Fruit fly (Drosophila melanogaster) whole organism, embryonic: ENCODE measurements around the gene CG2747.

Experiments used
- B-H1 ChIP-seq: fragments of 200-800 bp; sonication (Bioruptor generic); IDR thresholded peaks from 3 replicates; pipeline ENCODE4 v1.3.6; 2022; ENCODE audit warnings: missing biosample characterization, missing genetic modification characterization
- CG10543 ChIP-seq: fragments of 200-800 bp; sonication (Bioruptor generic); optimal IDR thresholded peaks from 3 replicates; lab custom pipeline; 2017; ENCODE audit warnings: missing biosample characterization, mild to moderate bottlenecking, missing genetic modification characterization, moderate library complexity
- CG12219 ChIP-seq: fragments of 200-800 bp; sonication (Bioruptor generic); optimal IDR thresholded peaks from 3 replicates; lab custom pipeline; 2018; ENCODE audit warnings: missing biosample characterization, mild to moderate bottlenecking, missing genetic modification characterization
- CG13894 ChIP-seq: fragments of 200-800 bp; sonication (Bioruptor generic); optimal IDR thresholded peaks from 3 replicates; lab custom pipeline; 2018; ENCODE audit warnings: missing biosample characterization, mild to moderate bottlenecking, missing genetic modification characterization, moderate library complexity
- CG14014 ChIP-seq: fragments of 200-800 bp; sonication (Bioruptor generic); IDR thresholded peaks from 2 replicates; pipeline ENCODE4 v1.3.6; 2022; ENCODE audit warnings: missing biosample characterization, missing genetic modification characterization
- CG14050 ChIP-seq: fragments of 200-800 bp; sonication (Bioruptor generic); IDR thresholded peaks from 3 replicates; pipeline ENCODE4 v1.3.6; 2022; ENCODE audit warnings: missing biosample characterization, missing genetic modification characterization
- CG14667 ChIP-seq: fragments of 200-800 bp; sonication (Bioruptor generic); IDR thresholded peaks from 2 replicates; pipeline ENCODE4 v1.3.6; 2022; ENCODE audit warnings: missing biosample characterization, missing genetic modification characterization
- CG17328 ChIP-seq: fragments of 200-800 bp; sonication (Bioruptor generic); IDR thresholded peaks from 2 replicates; pipeline ENCODE4 v1.3.6; 2022; ENCODE audit warnings: missing biosample characterization, missing genetic modification characterization
- CG18476 ChIP-seq: fragments of 200-800 bp; sonication (Bioruptor generic); optimal IDR thresholded peaks from 2 replicates; lab custom pipeline; 2016; ENCODE audit warnings: missing biosample characterization, mild to moderate bottlenecking, missing genetic modification characterization
- CG2116 ChIP-seq: fragments of 200-800 bp; sonication (Bioruptor generic); optimal IDR thresholded peaks from 3 replicates; lab custom pipeline; 2018; ENCODE audit warnings: missing biosample characterization, mild to moderate bottlenecking, missing genetic modification characterization
- CG31365 ChIP-seq: fragments of 200-800 bp; sonication (Bioruptor generic); optimal IDR thresholded peaks from 2 replicates; lab custom pipeline; 2018; ENCODE audit warnings: missing biosample characterization, mild to moderate bottlenecking, missing genetic modification characterization
- CG32772 ChIP-seq: fragments of 200-800 bp; sonication (Bioruptor generic); IDR thresholded peaks from 2 replicates; pipeline ENCODE4 v1.3.6; 2022; ENCODE audit warnings: missing biosample characterization, missing genetic modification characterization
- CG3995 ChIP-seq: fragments of 200-800 bp; sonication (Bioruptor generic); optimal IDR thresholded peaks from 3 replicates; lab custom pipeline; 2016; ENCODE audit warnings: missing biosample characterization, missing genetic modification characterization
- CG7271 ChIP-seq: fragments of 200-800 bp; sonication (Bioruptor generic); optimal IDR thresholded peaks from 2 replicates; lab custom pipeline; 2018; ENCODE audit warnings: missing biosample characterization, mild to moderate bottlenecking, missing genetic modification characterization, moderate library complexity
- CG9437 ChIP-seq: fragments of 200-800 bp; sonication (Bioruptor generic); optimal IDR thresholded peaks from 2 replicates; lab custom pipeline; 2018; ENCODE audit warnings: missing biosample characterization, mild to moderate bottlenecking, missing genetic modification characterization
- CTCF ChIP-seq: fragments of 200-800 bp; sonication (Bioruptor generic); optimal IDR thresholded peaks from 2 replicates; lab custom pipeline; 2017; ENCODE audit warnings: missing biosample characterization, mild to moderate bottlenecking, missing genetic modification characterization, moderate library complexity
- Dp ChIP-seq: fragments of 200-800 bp; sonication (Bioruptor generic); optimal IDR thresholded peaks from 2 replicates; lab custom pipeline; 2018; ENCODE audit warnings: missing biosample characterization, mild to moderate bottlenecking, missing genetic modification characterization, moderate library complexity
- E2f1 ChIP-seq: fragments of 200-800 bp; sonication (Bioruptor generic); IDR thresholded peaks from 2 replicates; pipeline ENCODE4 v1.3.6; 2022; ENCODE audit warnings: missing biosample characterization, missing genetic modification characterization
- Hsf ChIP-seq: fragments of 200-800 bp; sonication (Bioruptor generic); optimal IDR thresholded peaks from 3 replicates; lab custom pipeline; 2016; ENCODE audit warnings: missing biosample characterization, missing genetic modification characterization
- Jarid2 ChIP-seq: fragments of 200-800 bp; sonication (Bioruptor generic); optimal IDR thresholded peaks from 3 replicates; lab custom pipeline; 2017; ENCODE audit warnings: mild to moderate bottlenecking, missing biosample characterization, missing genetic modification reagents, missing genetic modification characterization
- Mrtf ChIP-seq: fragments of 200-800 bp; sonication (Bioruptor generic); IDR thresholded peaks from 3 replicates; pipeline ENCODE4 v1.3.6; 2022; ENCODE audit warnings: missing biosample characterization, missing genetic modification characterization
- NC2α ChIP-seq: fragments of 200-800 bp; sonication (Bioruptor generic); optimal IDR thresholded peaks from 2 replicates; lab custom pipeline; 2016; ENCODE audit warnings: missing biosample characterization, missing genetic modification characterization
- Spps ChIP-seq: fragments of 200-800 bp; sonication (Bioruptor generic); optimal IDR thresholded peaks from 2 replicates; lab custom pipeline; 2018; ENCODE audit warnings: missing biosample characterization, mild to moderate bottlenecking, missing genetic modification characterization
- Trl ChIP-seq, 3 experiments: fragments of >200 bp in 2 of 3; fragments of 200-800 bp in 1 of 3; sonication (Bioruptor generic) in 1 of 3; optimal IDR thresholded peaks; 2 replicates in 1 of 3; 3 replicates in 2 of 3; lab custom pipeline; 2016 to 2017; ENCODE audit warnings: missing biosample characterization in 1 of 3, missing genetic modification characterization in 1 of 3
- Vsx1 ChIP-seq: fragments of 200-800 bp; sonication (Bioruptor generic); optimal IDR thresholded peaks from 2 replicates; lab custom pipeline; 2017; ENCODE audit warnings: missing biosample characterization, mild to moderate bottlenecking, missing genetic modification characterization, missing genetic modification reagents
- Xrp1 ChIP-seq: fragments of 200-800 bp; sonication (Bioruptor generic); IDR thresholded peaks from 2 replicates; pipeline ENCODE4 v1.3.6; 2022; ENCODE audit warnings: missing biosample characterization, missing genetic modification characterization
- ara ChIP-seq: fragments of 200-800 bp; sonication (Bioruptor generic); IDR thresholded peaks from 2 replicates; pipeline ENCODE4 v1.3.6; 2022; ENCODE audit warnings: missing biosample characterization, missing genetic modification characterization
- az2 ChIP-seq: fragments of 200-800 bp; sonication (Bioruptor generic); optimal IDR thresholded peaks from 3 replicates; lab custom pipeline; 2016; ENCODE audit warnings: missing biosample characterization, missing genetic modification characterization
- bsh ChIP-seq, 2 experiments: fragments of 200-800 bp; sonication (Bioruptor generic); optimal IDR thresholded peaks; 2 replicates each; lab custom pipeline; 2017 to 2018; ENCODE audit warnings: mild to moderate bottlenecking in 2 of 2, missing biosample characterization in 2 of 2, missing genetic modification characterization in 2 of 2, moderate library complexity in 1 of 2
- chinmo ChIP-seq: fragments of 200-800 bp; sonication (Bioruptor generic); IDR thresholded peaks from 4 replicates; pipeline ENCODE4 v1.3.6; 2022; ENCODE audit warnings: missing biosample characterization, missing genetic modification characterization; ENCODE audit not compliant: partially characterized antibody
- dan ChIP-seq: fragments of 200-800 bp; sonication (Bioruptor generic); IDR thresholded peaks from 2 replicates; pipeline ENCODE4 v1.3.6; 2022; ENCODE audit warnings: missing biosample characterization, missing genetic modification characterization
- danr ChIP-seq: fragments of 200-800 bp; sonication (Bioruptor generic); IDR thresholded peaks from 2 replicates; pipeline ENCODE4 v1.3.6; 2022; ENCODE audit warnings: missing biosample characterization, missing genetic modification characterization
- dimm ChIP-seq: fragments of 200-800 bp; sonication (Bioruptor generic); IDR thresholded peaks from 2 replicates; pipeline ENCODE4 v1.3.6; 2022; ENCODE audit warnings: missing biosample characterization, missing genetic modification characterization
- disco-r ChIP-seq: fragments of 200-800 bp; sonication (Bioruptor generic); optimal IDR thresholded peaks from 2 replicates; lab custom pipeline; 2016; ENCODE audit warnings: missing biosample characterization, missing genetic modification characterization
- dmrt99B ChIP-seq: fragments of 200-800 bp; sonication (Bioruptor generic); optimal IDR thresholded peaks from 2 replicates; lab custom pipeline; 2018; ENCODE audit warnings: missing biosample characterization, mild to moderate bottlenecking, missing genetic modification characterization, moderate library complexity
- esg ChIP-seq: fragments of 200-800 bp; sonication (Bioruptor generic); conservative IDR thresholded peaks from 2 replicates; pipeline ENCODE4 v1.3.6; 2022; ENCODE audit warnings: missing biosample characterization, missing genetic modification characterization
- gem ChIP-seq: fragments of 200-800 bp; sonication (Bioruptor generic); optimal IDR thresholded peaks from 2 replicates; lab custom pipeline; 2019; ENCODE audit warnings: missing biosample characterization, mild to moderate bottlenecking, missing genetic modification characterization, moderate library complexity
- gsb ChIP-seq: fragments of 200-800 bp; sonication (Bioruptor generic); IDR thresholded peaks from 2 replicates; pipeline ENCODE4 v1.3.6; 2022; ENCODE audit warnings: missing biosample characterization, missing genetic modification characterization
- gsb-n ChIP-seq: fragments of 200-800 bp; sonication (Bioruptor generic); optimal IDR thresholded peaks from 3 replicates; lab custom pipeline; 2018; ENCODE audit warnings: missing biosample characterization, mild to moderate bottlenecking, missing genetic modification characterization
- her ChIP-seq: fragments of 200-800 bp; sonication (Bioruptor generic); optimal IDR thresholded peaks from 2 replicates; lab custom pipeline; 2016; ENCODE audit warnings: missing biosample characterization, missing genetic modification characterization
- inv ChIP-seq: fragments of 200-800 bp; sonication (Bioruptor generic); IDR thresholded peaks from 2 replicates; pipeline ENCODE4 v1.3.6; 2022; ENCODE audit warnings: missing biosample characterization, missing genetic modification characterization; ENCODE audit not compliant: partially characterized antibody
- kni ChIP-seq: fragments of 200-800 bp; sonication (Bioruptor generic); optimal IDR thresholded peaks from 3 replicates; lab custom pipeline; 2017; ENCODE audit warnings: mild to moderate bottlenecking, missing biosample characterization, missing genetic modification reagents, missing genetic modification characterization
- nmo ChIP-seq: fragments of 200-800 bp; sonication (Bioruptor generic); optimal IDR thresholded peaks from 2 replicates; lab custom pipeline; 2018; ENCODE audit warnings: missing biosample characterization, mild to moderate bottlenecking, missing genetic modification characterization, moderate library complexity
- org-1 ChIP-seq: fragments of 200-800 bp; sonication (Bioruptor generic); optimal IDR thresholded peaks from 2 replicates; lab custom pipeline; 2017; ENCODE audit warnings: missing biosample characterization, missing genetic modification characterization
- ranshi ChIP-seq: fragments of 200-800 bp; sonication (Bioruptor generic); IDR thresholded peaks from 2 replicates; pipeline ENCODE4 v1.3.6; 2022; ENCODE audit warnings: missing biosample characterization, missing genetic modification characterization
- repo ChIP-seq: fragments of 200-800 bp; sonication (Bioruptor generic); optimal IDR thresholded peaks from 2 replicates; lab custom pipeline; 2016; ENCODE audit warnings: missing biosample characterization, missing genetic modification characterization
- sc ChIP-seq, 3 experiments: fragments of >200 bp in 2 of 3; fragments of 200-800 bp in 1 of 3; sonication (Bioruptor generic) in 1 of 3; optimal IDR thresholded peaks; 2 replicates in 2 of 3; 3 replicates in 1 of 3; lab custom pipeline; 2017; ENCODE audit warnings: mild to moderate bottlenecking in 1 of 3, missing biosample characterization in 1 of 3, missing genetic modification characterization in 1 of 3, missing genetic modification reagents in 1 of 3
- sob ChIP-seq: fragments of 200-800 bp; sonication (Bioruptor generic); IDR thresholded peaks from 2 replicates; pipeline ENCODE4 v1.3.6; 2022; ENCODE audit warnings: missing biosample characterization, missing genetic modification characterization
- sqz ChIP-seq: fragments of 200-800 bp; sonication (Bioruptor generic); optimal IDR thresholded peaks from 3 replicates; lab custom pipeline; 2018; ENCODE audit warnings: missing biosample characterization, mild to moderate bottlenecking, missing genetic modification characterization
- sug ChIP-seq: fragments of 200-800 bp; optimal IDR thresholded peaks from 2 replicates; lab custom pipeline; 2019; ENCODE audit warnings: missing biosample characterization, mild to moderate bottlenecking, missing genetic modification characterization, moderate library complexity
- usp ChIP-seq: fragments of >200 bp; optimal IDR thresholded peaks from 2 replicates; lab custom pipeline; 2017; ENCODE audit warnings: missing biosample characterization, missing genetic modification characterization

The CG2747 gene

dm6 chr3R:8037896-8038295, 7.3 kb upstream of the CG2747 start (continued):
- peak; percentile 41 for TF ChIP-seq dmrt99B
- no peak for TF ChIP-seq CG14050 (GFP tag; lab: Robert Waterston, UW)
- TF ChIP-seq repo (GFP tag; lab: Kevin White, UChicago): no peak
- peak; percentile 11 for TF ChIP-seq az2 (GFP tag; lab: Kevin White, UChicago)
- no peak for TF ChIP-seq her (GFP tag; lab: Kevin White, UChicago)
- TF ChIP-seq gsb (GFP tag; lab: Robert Waterston, UW): no peak
- TF ChIP-seq CG18476: no peak
- no peak for TF ChIP-seq Hsf
- no peak for TF ChIP-seq CG13894 (tag; lab: Kevin White, UChicago)
- no peak for TF ChIP-seq CG10543 (GFP tag; lab: Kevin White, UChicago)
- peak; percentile 43 for TF ChIP-seq ara (GFP tag; lab: Robert Waterston, UW)
- TF ChIP-seq NC2α (GFP tag; lab: Kevin White, UChicago): no peak
- no peak for TF ChIP-seq sug
- no peak for TF ChIP-seq dimm (GFP tag; lab: Robert Waterston, UW)
- TF ChIP-seq danr (GFP tag; lab: Robert Waterston, UW): no peak
- no peak for TF ChIP-seq dan (GFP tag; lab: Robert Waterston, UW)
- TF ChIP-seq disco-r (GFP tag; lab: Kevin White, UChicago): no peak
- no peak for TF ChIP-seq CG7271
- peak; percentile 7; the same call in 1 of the 2 replicates for TF ChIP-seq E2f1 (GFP tag; lab: Robert Waterston, UW)
- TF ChIP-seq Dp: no peak
- no peak for TF ChIP-seq CG31365 (tag; lab: Kevin White, UChicago)
- TF ChIP-seq Xrp1 (GFP tag; lab: Robert Waterston, UW): peak; percentile 47; the same call in 1 of the 2 replicates
- no peak for TF ChIP-seq CTCF
- TF ChIP-seq CG17328 (GFP tag; lab: Robert Waterston, UW): peak; percentile 27; the same call in 1 of the 2 replicates
- no peak for TF ChIP-seq chinmo
- TF ChIP-seq Mrtf (GFP tag; lab: Robert Waterston, UW): no peak
- TF ChIP-seq CG14667 (GFP tag; lab: Robert Waterston, UW): no peak
- TF ChIP-seq nmo (GFP tag; lab: Kevin White, UChicago): peak; percentile 4
- TF ChIP-seq CG2116 (GFP tag; lab: Kevin White, UChicago): no peak
- TF ChIP-seq gem (tag; lab: Kevin White, UChicago): peak; percentile 32
- TF ChIP-seq Vsx1 (GFP tag; lab: Kevin White, UChicago): no peak
- TF ChIP-seq usp (GFP tag; lab: Kevin White, UChicago): no peak
- 0 out of 2 replicates have a peak, but pooled peaks have one; percentile 11 for TF ChIP-seq esg (GFP tag; lab: Robert Waterston, UW)
- no peak; the same call in 2 of the 3 replicates for TF ChIP-seq B-H1
- no peak for TF ChIP-seq kni
- no peak for TF ChIP-seq Jarid2
- TF ChIP-seq org-1 (GFP tag; lab: Kevin White, UChicago): no peak
- TF ChIP-seq bsh (GFP tag; optimal IDR thresholded peaks at IDR 0.05; lab: Kevin White, UChicago): peak in 1 of 2 experiments; percentile 51
- no peak for TF ChIP-seq inv (GFP tag; lab: Robert Waterston, UW)
- no peak for TF ChIP-seq CG3995 (GFP tag; lab: Kevin White, UChicago)
- TF ChIP-seq sob (GFP tag; lab: Robert Waterston, UW): no peak
- TF ChIP-seq sqz (GFP tag; lab: Kevin White, UChicago): no peak
- no peak for TF ChIP-seq CG12219 (GFP tag; lab: Kevin White, UChicago)
- TF ChIP-seq gsb-n (tag; lab: Kevin White, UChicago): no peak
- TF ChIP-seq Trl (optimal IDR thresholded peaks at IDR 0.05; lab: Kevin White, UChicago): no peak
- TF ChIP-seq Trl (GFP tag; optimal IDR thresholded peaks at IDR 0.05; lab: Kevin White, UChicago): no peak
- no peak for TF ChIP-seq CG9437 (GFP tag; lab: Kevin White, UChicago)
- no peak for TF ChIP-seq CG14014
- no peak for TF ChIP-seq Spps
- TF ChIP-seq ranshi (GFP tag; lab: Robert Waterston, UW): no peak; the same call in 1 of the 2 replicates
- TF ChIP-seq sc (optimal IDR thresholded peaks at IDR 0.05; lab: Kevin White, UChicago): no peak
- TF ChIP-seq sc (GFP tag; optimal IDR thresholded peaks at IDR 0.05; lab: Kevin White, UChicago): no peak
- TF ChIP-seq CG32772 (GFP tag; lab: Robert Waterston, UW): peak; percentile 50
